Worm (Caenorhabditis elegans) whole organism, young adult: ENCODE results near the gene srx-133.

ENCODE experiments used
- C17E4.6 ChIP-seq: fragments of 200-800 bp; sonication (Bioruptor generic); IDR thresholded peaks from 2 replicates; pipeline ENCODE4 v1.3.6; 2022; ENCODE audit warnings: missing genetic modification reagents, missing genetic modification characterization, missing compliant biosample characterization
- D2030.7 ChIP-seq: fragments of 200-800 bp; sonication (Bioruptor generic); IDR thresholded peaks from 2 replicates; pipeline ENCODE4 v1.3.6; 2022; ENCODE audit warnings: missing genetic modification reagents, missing genetic modification characterization, missing compliant biosample characterization
- F22D6.2 ChIP-seq: sonication (generic microtip); optimal IDR thresholded peaks from 2 replicates; lab custom pipeline; 2016; ENCODE audit warnings: mild to moderate bottlenecking, missing genetic modification characterization, missing compliant biosample characterization
- F33H1.4 ChIP-seq: fragments of 200-800 bp; sonication (Bioruptor generic); IDR thresholded peaks from 2 replicates; pipeline ENCODE4 v1.3.6; 2022; ENCODE audit warnings: missing genetic modification reagents, missing genetic modification characterization, missing compliant biosample characterization
- F52B5.7 ChIP-seq: sonication (generic microtip); optimal IDR thresholded peaks from 2 replicates; lab custom pipeline; 2016; ENCODE audit warnings: mild to moderate bottlenecking, missing genetic modification characterization, missing compliant biosample characterization
- Y67H2A.10 ChIP-seq: fragments of 200-800 bp; sonication (Bioruptor generic); conservative IDR thresholded peaks from 2 replicates; pipeline ENCODE4 v1.3.6; 2022; ENCODE audit warnings: missing genetic modification reagents, missing genetic modification characterization, missing compliant biosample characterization
- ama-1 ChIP-seq, 3 experiments: fragments of 150-350 bp in 1 of 3; sonication (generic microtip) in 2 of 3; optimal IDR thresholded peaks; 2 replicates each; lab custom pipeline; 2014 to 2018; ENCODE audit warnings: missing biosample characterization in 2 of 3, missing genetic modification characterization in 2 of 3, missing genetic modification reagents in 2 of 3
- bed-2 ChIP-seq: fragments of 200-800 bp; sonication (Bioruptor generic); IDR thresholded peaks from 2 replicates; pipeline ENCODE4 v1.3.6; 2022; ENCODE audit warnings: missing genetic modification reagents, missing genetic modification characterization, missing compliant biosample characterization
- cebp-1 ChIP-seq, 2 experiments: fragments of 200-800 bp in 1 of 2; sonication (Bioruptor generic) in 1 of 2; sonication (generic microtip) in 1 of 2; IDR thresholded peaks in 1 of 2; optimal IDR thresholded peaks in 1 of 2; 2 replicates each; pipeline versions ENCODE4 v1.3.6 to Lab custom; 2017 to 2022; ENCODE audit warnings: missing compliant biosample characterization in 2 of 2, missing genetic modification characterization in 2 of 2, mild to moderate bottlenecking in 1 of 2, missing genetic modification reagents in 1 of 2, moderate library complexity in 1 of 2
- cebp-2 ChIP-seq: fragments of 200-800 bp; sonication (Bioruptor generic); IDR thresholded peaks from 2 replicates; pipeline ENCODE4 v1.3.6; 2022; ENCODE audit warnings: missing genetic modification characterization, missing compliant biosample characterization
- ceh-40 ChIP-seq: fragments of 200-800 bp; sonication (Bioruptor generic); IDR thresholded peaks from 2 replicates; pipeline ENCODE4 v1.3.6; 2022; ENCODE audit warnings: missing genetic modification characterization, missing compliant biosample characterization
- dpff-1 ChIP-seq: sonication (generic microtip); optimal IDR thresholded peaks from 2 replicates; lab custom pipeline; 2017; ENCODE audit warnings: mild to moderate bottlenecking, missing genetic modification characterization, missing compliant biosample characterization
- ekl-4 ChIP-seq: fragments of 200-800 bp; sonication (Bioruptor generic); IDR thresholded peaks from 2 replicates; pipeline ENCODE4 v1.3.6; 2022; ENCODE audit warnings: missing genetic modification reagents, missing genetic modification characterization, missing compliant biosample characterization
- fkh-3 ChIP-seq: sonication (generic microtip); optimal IDR thresholded peaks from 2 replicates; lab custom pipeline; 2016; ENCODE audit warnings: mild to moderate bottlenecking, missing genetic modification characterization, missing compliant biosample characterization
- gei-17 ChIP-seq: fragments of 200-800 bp; sonication (Bioruptor generic); optimal IDR thresholded peaks from 2 replicates; lab custom pipeline; 2018; ENCODE audit warnings: mild to moderate bottlenecking, missing genetic modification characterization, missing compliant biosample characterization
- hmg-1.2 ChIP-seq: fragments of 200-800 bp; sonication (Bioruptor generic); IDR thresholded peaks from 2 replicates; pipeline ENCODE4 v1.3.6; 2022; ENCODE audit warnings: missing genetic modification reagents, missing genetic modification characterization, missing compliant biosample characterization
- hrde-1 ChIP-seq: sonication (generic microtip); optimal IDR thresholded peaks from 2 replicates; lab custom pipeline; 2016; ENCODE audit warnings: missing genetic modification characterization, mild to moderate bottlenecking, missing compliant biosample characterization, moderate library complexity, missing genotype, missing genetic modification reagents, borderline replicate concordance
- let-607 ChIP-seq, 2 experiments: fragments of 200-800 bp in 1 of 2; sonication (Bioruptor generic) in 1 of 2; sonication (generic microtip) in 1 of 2; optimal IDR thresholded peaks; 2 replicates each; lab custom pipeline; 2016 to 2018; ENCODE audit warnings: mild to moderate bottlenecking in 2 of 2, missing compliant biosample characterization in 2 of 2, missing genetic modification characterization in 2 of 2, moderate library complexity in 2 of 2, missing genotype in 1 of 2
- lsl-1 ChIP-seq: fragments of 200-800 bp; sonication (Bioruptor generic); optimal IDR thresholded peaks from 2 replicates; lab custom pipeline; 2018; ENCODE audit warnings: mild to moderate bottlenecking, missing genetic modification characterization, moderate library complexity, missing compliant biosample characterization
- madf-10 ChIP-seq: sonication (generic microtip); optimal IDR thresholded peaks from 2 replicates; lab custom pipeline; 2016; ENCODE audit warnings: mild to moderate bottlenecking, missing genetic modification characterization, missing compliant biosample characterization
- madf-8 ChIP-seq: fragments of 200-800 bp; sonication (Bioruptor generic); conservative IDR thresholded peaks from 2 replicates; pipeline ENCODE4 v1.3.6; 2022; ENCODE audit warnings: missing genetic modification reagents, missing genetic modification characterization, missing compliant biosample characterization
- nfya-2 ChIP-seq: fragments of 200-800 bp; sonication (Bioruptor generic); IDR thresholded peaks from 2 replicates; pipeline ENCODE4 v1.3.6; 2022; ENCODE audit warnings: missing genetic modification reagents, missing genetic modification characterization, missing compliant biosample characterization
- nfyb-1 ChIP-seq: fragments of 200-800 bp; sonication (Bioruptor generic); IDR thresholded peaks from 2 replicates; pipeline ENCODE4 v1.3.6; 2022; ENCODE audit warnings: missing genetic modification reagents, missing genetic modification characterization, missing compliant biosample characterization
- rec-8 ChIP-seq, 2 experiments: sonication (generic microtip); optimal IDR thresholded peaks; 2 replicates each; lab custom pipeline; 2016; ENCODE audit warnings: mild to moderate bottlenecking in 2 of 2, missing genetic modification characterization in 2 of 2, missing genetic modification reagents in 2 of 2, missing genotype in 2 of 2, missing biosample characterization in 1 of 2, missing compliant biosample characterization in 1 of 2, moderate library complexity in 1 of 2
- sdz-38 ChIP-seq: sonication (generic microtip); optimal IDR thresholded peaks from 2 replicates; lab custom pipeline; 2016; ENCODE audit warnings: missing genotype, missing genetic modification characterization, missing compliant biosample characterization
- sea-2 ChIP-seq: fragments of 200-800 bp; sonication (Bioruptor generic); IDR thresholded peaks from 2 replicates; pipeline ENCODE4 v1.3.6; 2022; ENCODE audit warnings: missing genetic modification characterization, missing compliant biosample characterization
- snpc-3.4 ChIP-seq: sonication (generic microtip); optimal IDR thresholded peaks from 2 replicates; lab custom pipeline; 2017; ENCODE audit warnings: missing genetic modification characterization, mild to moderate bottlenecking, missing compliant biosample characterization, antibody characterized with exemption, moderate library complexity, missing genotype, missing genetic modification reagents
- sptf-2 ChIP-seq: fragments of 200-800 bp; sonication (Bioruptor generic); optimal IDR thresholded peaks from 2 replicates; lab custom pipeline; 2018; ENCODE audit warnings: mild to moderate bottlenecking, missing genetic modification characterization, missing compliant biosample characterization
- tlf-1 ChIP-seq: fragments of 200-800 bp; sonication (Bioruptor generic); optimal IDR thresholded peaks from 2 replicates; lab custom pipeline; 2018; ENCODE audit warnings: mild to moderate bottlenecking, missing genetic modification characterization, missing compliant biosample characterization
- zfh-2 ChIP-seq: fragments of 200-800 bp; sonication (Bioruptor generic); conservative IDR thresholded peaks from 2 replicates; pipeline ENCODE4 v1.3.6; 2022; ENCODE audit warnings: missing genetic modification reagents, missing genetic modification characterization, missing compliant biosample characterization
- ztf-18 ChIP-seq: sonication (generic microtip); optimal IDR thresholded peaks from 2 replicates; lab custom pipeline; 2016; ENCODE audit warnings: missing genotype, mild to moderate bottlenecking, missing genetic modification characterization, missing compliant biosample characterization
- ztf-22 ChIP-seq: fragments of 200-800 bp; sonication (Bioruptor generic); optimal IDR thresholded peaks from 2 replicates; lab custom pipeline; 2018; ENCODE audit warnings: mild to moderate bottlenecking, missing genetic modification characterization, moderate library complexity, missing compliant biosample characterization
- ztf-3 ChIP-seq: fragments of 200-800 bp; sonication (Bioruptor generic); optimal IDR thresholded peaks from 2 replicates; lab custom pipeline; 2018; ENCODE audit warnings: mild to moderate bottlenecking, missing genetic modification characterization, missing compliant biosample characterization

srx-133 gene

ce11 chrV:13880607-13881006 lies 32.1 kb downstream of the srx-133 start, which contains the start of gene T22G5.3:
T22G5.3 (plus strand) TSS chrV:13880907.
- TF ChIP-seq cebp-2 (no peak), gei-17 (no peak), ceh-40 (GFP tag; lab: Robert Waterston, UW) (no peak), C17E4.6 (no peak), ekl-4 (GFP tag; lab: Robert Waterston, UW) (no peak), sdz-38 (no peak), sea-2 (GFP tag; lab: Robert Waterston, UW) (no peak), dpff-1 (tag; lab: Kevin White, UChicago) (no peak), sptf-2 (GFP tag; lab: Kevin White, UChicago) (no peak), lsl-1 (GFP tag; lab: Kevin White, UChicago) (no peak), ama-1 (optimal IDR thresholded peaks at IDR 0.05; lab: Kevin White, UChicago) (no peak), ama-1 (GFP tag; optimal IDR thresholded peaks at IDR 0.05; lab: Kevin White, UChicago) (no peak), F33H1.4 (GFP tag; lab: Robert Waterston, UW) (no peak), bed-2 (no peak)

- peak; percentile 73 for TF ChIP-seq F33H1.4 (GFP tag; lab: Robert Waterston, UW)
- peak; percentile 24; the same call in 1 of the 2 replicates for TF ChIP-seq D2030.7
Measured at ce11 chrV:13882192-13882591, 33.7 kb downstream of the srx-133 start.

- TF ChIP-seq let-607 (tag; optimal IDR thresholded peaks at IDR 0.05; lab: Kevin White, UChicago): no peak
- no peak for TF ChIP-seq ekl-4 (GFP tag; lab: Robert Waterston, UW)
- no peak for TF ChIP-seq F22D6.2 (tag; lab: Kevin White, UChicago)
- TF ChIP-seq ztf-22 (GFP tag; lab: Kevin White, UChicago): no peak
- TF ChIP-seq cebp-1 (GFP tag; IDR thresholded peaks at IDR 0.05; lab: Robert Waterston, UW): no peak
- TF ChIP-seq cebp-1 (tag; optimal IDR thresholded peaks at IDR 0.05; lab: Kevin White, UChicago): no peak
- TF ChIP-seq Y67H2A.10 (GFP tag; lab: Robert Waterston, UW): no peak
- no peak for TF ChIP-seq ztf-18 (tag; lab: Kevin White, UChicago)
- no peak for TF ChIP-seq madf-8 (GFP tag; lab: Robert Waterston, UW)
- no peak for TF ChIP-seq tlf-1 (GFP tag; lab: Kevin White, UChicago)
- TF ChIP-seq F33H1.4 (GFP tag; lab: Robert Waterston, UW): no peak
- no peak for TF ChIP-seq ztf-3
Measured at ce11 chrV:13887358-13887757, 38.9 kb downstream of the srx-133 start, which contains the start of gene srsx-19. srsx-19 (plus strand) TSS chrV:13887658.

- TF ChIP-seq madf-10 (tag; lab: Kevin White, UChicago) (no peak), zfh-2 (GFP tag; lab: Robert Waterston, UW) (no peak), gei-17 (no peak), hmg-1.2 (GFP tag; lab: Robert Waterston, UW) (no peak), fkh-3 (tag; lab: Kevin White, UChicago) (no peak), nfya-2 (GFP tag; lab: Robert Waterston, UW) (no peak), cebp-1 (GFP tag; IDR thresholded peaks at IDR 0.05; lab: Robert Waterston, UW) (no peak), cebp-1 (tag; optimal IDR thresholded peaks at IDR 0.05; lab: Kevin White, UChicago) (no peak), rec-8 (tag; optimal IDR thresholded peaks at IDR 0.05; lab: Kevin White, UChicago) (no peak), hrde-1 (tag; lab: Kevin White, UChicago) (no peak), F52B5.7 (no peak), snpc-3.4 (tag; lab: Kevin White, UChicago) (no peak), nfyb-1 (GFP tag; lab: Robert Waterston, UW) (no peak)
Measured at ce11 chrV:13889516-13889915, 41.0 kb downstream of the srx-133 start, which contains the start of gene spp-12. spp-12 (plus strand) TSS chrV:13889816.
